Fruit fly (Drosophila melanogaster): Measurements from ENCODE around the gene CG8004.

The CG8004 gene

DNA sequence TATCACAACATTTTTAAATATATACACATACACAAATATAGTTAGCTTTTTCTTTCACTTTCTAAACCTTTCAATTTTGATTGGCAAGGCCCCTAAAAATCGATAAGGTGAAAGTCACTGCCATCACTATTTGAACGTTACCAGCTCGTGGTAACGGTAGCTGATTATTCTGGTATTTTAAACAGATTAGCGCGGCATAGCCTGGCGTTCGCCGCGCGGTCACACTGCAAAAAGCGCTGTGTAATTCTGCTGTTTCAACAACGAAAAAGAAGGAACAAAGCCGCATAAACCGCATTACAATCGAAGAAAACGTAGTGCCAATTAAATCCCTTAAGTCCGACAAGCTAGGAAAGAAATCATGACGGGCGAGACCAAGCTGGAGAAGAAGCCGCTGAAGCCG lies 13.5 kb downstream of the CG8004 start, which contains the start of gene Rpn1:
Rpn1 (plus strand) TSS at position 219 of the 400 bp plus-strand sequence.
- no peak for TF ChIP-seq Six4 (GFP tag; optimal IDR thresholded peaks at IDR 0.05)
- TF ChIP-seq seq (GFP tag; IDR thresholded peaks at IDR 0.05), result no peak
- TF ChIP-seq CG7372 (GFP tag; IDR thresholded peaks at IDR 0.05), result no peak
- no peak for TF ChIP-seq CG5953 (GFP tag; IDR thresholded peaks at IDR 0.05)
- TF ChIP-seq dpn (GFP tag; optimal IDR thresholded peaks at IDR 0.05), result peak; percentile 1 to 30
- TF ChIP-seq dmrt99B (tag; optimal IDR thresholded peaks at IDR 0.05), result no peak
- TF ChIP-seq CG18764 (GFP tag; optimal IDR thresholded peaks at IDR 0.05), result no peak
- no peak for TF ChIP-seq fd96Cb (tag; optimal IDR thresholded peaks at IDR 0.05)
- TF ChIP-seq CG32767 (GFP tag; IDR thresholded peaks at IDR 0.05), result no peak
- no peak for TF ChIP-seq HHEX (GFP tag; optimal IDR thresholded peaks at IDR 0.05)
- TF ChIP-seq CG8290 (GFP tag; optimal IDR thresholded peaks at IDR 0.05), result peak; percentile 30
- no peak for TF ChIP-seq CG8290 (tag; optimal IDR thresholded peaks at IDR 0.05)
- TF ChIP-seq D19A (tag; optimal IDR thresholded peaks at IDR 0.05), result no peak
- no peak for TF ChIP-seq btn (GFP tag; optimal IDR thresholded peaks at IDR 0.05)
- TF ChIP-seq Ravus (GFP tag; IDR thresholded peaks at IDR 0.05), result no peak
- TF ChIP-seq TFAM (GFP tag; optimal IDR thresholded peaks at IDR 0.05), result no peak
- no peak for TF ChIP-seq CG32772 (GFP tag; IDR thresholded peaks at IDR 0.05)
- TF ChIP-seq ash1 (GFP tag; optimal IDR thresholded peaks at IDR 0.05), result no peak
- no peak for TF ChIP-seq CG11085 (GFP tag; IDR thresholded peaks at IDR 0.05)
- TF ChIP-seq hth (optimal IDR thresholded peaks at IDR 0.05), result no peak
- no peak for TF ChIP-seq jing (GFP tag; optimal IDR thresholded peaks at IDR 0.05)
- no peak for TF ChIP-seq Nf-YB (GFP tag; optimal IDR thresholded peaks at IDR 0.05)
- TF ChIP-seq CG43689 (GFP tag; IDR thresholded peaks at IDR 0.05), result no peak
- peak; percentile 48; the same call in 1 of the 2 replicates for TF ChIP-seq unc-4 (GFP tag; IDR thresholded peaks at IDR 0.05; ENCODE audit: partially characterized antibody)
- TF ChIP-seq Max (GFP tag; optimal IDR thresholded peaks at IDR 0.05), result no peak
- no peak for TF ChIP-seq CG7786 (GFP tag; optimal IDR thresholded peaks at IDR 0.05)
- no peak for TF ChIP-seq CG15073 (GFP tag; optimal IDR thresholded peaks at IDR 0.05)
- no peak for TF ChIP-seq disco-r (GFP tag; optimal IDR thresholded peaks at IDR 0.05)
- no peak for TF ChIP-seq ewg (GFP tag; optimal IDR thresholded peaks at IDR 0.05)
- no peak for TF ChIP-seq CG3407 (GFP tag; optimal IDR thresholded peaks at IDR 0.05)
- TF ChIP-seq Elba2 (GFP tag; optimal IDR thresholded peaks at IDR 0.05), result no peak
- peak; percentile 67 for TF ChIP-seq Sin3A (optimal IDR thresholded peaks at IDR 0.05)
- TF ChIP-seq Atf3 (GFP tag; optimal IDR thresholded peaks at IDR 0.05), result no peak
- TF ChIP-seq Antp (GFP tag; optimal IDR thresholded peaks at IDR 0.05), result peak; percentile 35
- no peak for TF ChIP-seq CG3726 (GFP tag; IDR thresholded peaks at IDR 0.05)
- TF ChIP-seq CG12299 (tag; optimal IDR thresholded peaks at IDR 0.05), result no peak
- no peak for TF ChIP-seq NC2α (GFP tag; optimal IDR thresholded peaks at IDR 0.05)
- TF ChIP-seq eve (GFP tag; optimal IDR thresholded peaks at IDR 0.05), result no peak
- no peak for TF ChIP-seq CG34376 (GFP tag; optimal IDR thresholded peaks at IDR 0.05)
- no peak for TF ChIP-seq grau (tag; optimal IDR thresholded peaks at IDR 0.05)
- TF ChIP-seq ind (GFP tag; optimal IDR thresholded peaks at IDR 0.05), result no peak
- TF ChIP-seq BEAF-32 (GFP tag; optimal IDR thresholded peaks at IDR 0.05), result peak; percentile 71
- no peak for TF ChIP-seq caup (GFP tag; optimal IDR thresholded peaks at IDR 0.05; ENCODE audit: severe bottlenecking)
- TF ChIP-seq chm (GFP tag; IDR thresholded peaks at IDR 0.05), result no peak
- TF ChIP-seq dysf (GFP tag; IDR thresholded peaks at IDR 0.05), result no peak
- TF ChIP-seq ERR (GFP tag; optimal IDR thresholded peaks at IDR 0.05), result no peak
- no peak for TF ChIP-seq CG2678 (tag; optimal IDR thresholded peaks at IDR 0.05)
- TF ChIP-seq Lhr (GFP tag; optimal IDR thresholded peaks at IDR 0.05), result peak; percentile 71
- no peak for TF ChIP-seq cad (GFP tag; optimal IDR thresholded peaks at IDR 0.05)
- no peak for TF ChIP-seq toy (GFP tag; IDR thresholded peaks at IDR 0.05)
- no peak for TF ChIP-seq CG12236 (GFP tag; optimal IDR thresholded peaks at IDR 0.05)
- TF ChIP-seq Mes4 (GFP tag; optimal IDR thresholded peaks at IDR 0.05), result no peak
- TF ChIP-seq CG18011 (GFP tag; optimal IDR thresholded peaks at IDR 0.05), result no peak
- no peak for TF ChIP-seq B-H1 (GFP tag; IDR thresholded peaks at IDR 0.05)
